Worm (Caenorhabditis elegans): ENCODE results near the gene era-1.

The era-1 gene

DNA sequence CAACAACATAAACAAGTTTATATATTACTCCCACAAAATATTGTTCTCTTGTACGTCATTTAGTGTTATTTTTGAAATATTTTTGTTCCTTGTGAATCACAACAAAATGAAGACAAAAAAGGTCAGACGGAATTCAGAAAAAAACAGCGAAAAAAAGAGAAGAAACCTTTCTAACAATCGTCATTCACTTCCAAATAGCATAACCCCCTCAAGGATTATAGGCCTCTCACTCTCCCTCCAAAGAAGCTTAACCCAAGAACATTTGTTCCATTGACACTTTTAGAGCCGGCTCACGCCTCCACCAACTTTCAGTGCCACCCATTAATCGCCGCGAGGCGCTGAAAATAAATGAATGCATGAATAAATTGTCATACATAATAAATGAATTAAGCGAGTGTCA is 43.3 kb upstream of the era-1 start:
- TF ChIP-seq lin-39 (tag; optimal IDR thresholded peaks at IDR 0.05), result peak; percentile 24
- TF ChIP-seq nhr-76 (tag; optimal IDR thresholded peaks at IDR 0.05), result no peak
- no peak for TF ChIP-seq sea-2 (GFP tag; optimal IDR thresholded peaks at IDR 0.05)

ce11 chrV:6661658-6662057 is 41.2 kb upstream of the era-1 start:
- TF ChIP-seq nhr-76 (tag; optimal IDR thresholded peaks at IDR 0.05), result no peak
- TF ChIP-seq nhr-23 (tag; optimal IDR thresholded peaks at IDR 0.05), result no peak

ce11 chrV:6662505-6662904 is 40.4 kb upstream of the era-1 start:
- TF ChIP-seq tbx-2 (tag; optimal IDR thresholded peaks at IDR 0.05) (no peak), nhr-28 (tag; optimal IDR thresholded peaks at IDR 0.05) (no peak), ceh-28 (tag; optimal IDR thresholded peaks at IDR 0.05) (no peak)

ce11 chrV:6665751-6666150 is 37.1 kb upstream of the era-1 start, which contains the start of gene pmp-5:
pmp-5 (minus strand) TSS chrV:6665813.
- TF ChIP-seq lsy-12 (tag; optimal IDR thresholded peaks at IDR 0.05), result no peak
- TF ChIP-seq hmg-11 (tag; optimal IDR thresholded peaks at IDR 0.05), result no peak
- TF ChIP-seq elt-3 (tag; optimal IDR thresholded peaks at IDR 0.05), result no peak
- no peak for TF ChIP-seq ama-1 (optimal IDR thresholded peaks at IDR 0.05)
- no peak for TF ChIP-seq lin-15B (tag; optimal IDR thresholded peaks at IDR 0.05)
- TF ChIP-seq egl-5 (tag; optimal IDR thresholded peaks at IDR 0.05), result no peak
- peak; percentile 83 for TF ChIP-seq pqm-1 (tag; optimal IDR thresholded peaks at IDR 0.05)
- no peak for TF ChIP-seq ceh-82 (tag; optimal IDR thresholded peaks at IDR 0.05)
- TF ChIP-seq nhr-12 (tag; optimal IDR thresholded peaks at IDR 0.05), result no peak
- TF ChIP-seq nhr-23 (tag; optimal IDR thresholded peaks at IDR 0.05), result no peak
- TF ChIP-seq elt-2 (tag; optimal IDR thresholded peaks at IDR 0.05), result peak; percentile 89
- TF ChIP-seq mml-1 (tag; optimal IDR thresholded peaks at IDR 0.05), result no peak
- no peak for TF ChIP-seq fkh-10 (GFP tag; optimal IDR thresholded peaks at IDR 0.05)
- no peak for TF ChIP-seq nhr-77 (tag; optimal IDR thresholded peaks at IDR 0.05)
- peak; percentile 14 for TF ChIP-seq jun-1 (tag; optimal IDR thresholded peaks at IDR 0.05)
- no peak for TF ChIP-seq aly-2 (tag; optimal IDR thresholded peaks at IDR 0.05)
- no peak for TF ChIP-seq nhr-67 (tag; optimal IDR thresholded peaks at IDR 0.05)

DNA sequence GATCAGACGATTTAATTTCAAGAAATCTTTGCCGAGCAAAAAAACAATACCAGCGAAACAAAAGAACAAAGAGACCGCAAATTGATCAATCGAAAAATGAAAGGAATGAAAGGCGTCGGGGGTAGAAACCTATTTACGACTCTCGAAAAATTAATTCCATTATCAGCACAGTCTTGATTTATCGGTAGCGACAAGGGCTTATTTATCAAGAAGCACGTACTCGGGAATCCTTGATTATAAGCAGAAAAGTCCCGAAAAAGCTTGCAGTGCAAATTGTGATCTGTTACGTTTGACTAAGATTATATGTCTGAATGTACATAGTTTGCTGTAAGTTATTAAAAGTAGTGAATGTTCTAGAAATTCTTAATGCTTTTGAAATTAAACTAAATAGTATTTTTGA is 36.3 kb upstream of the era-1 start:
- no peak for TF ChIP-seq nhr-28 (tag; optimal IDR thresholded peaks at IDR 0.05)
- peak; percentile 58 for TF ChIP-seq elt-2 (tag; optimal IDR thresholded peaks at IDR 0.05)
- peak; percentile 76 for TF ChIP-seq pqm-1 (tag; optimal IDR thresholded peaks at IDR 0.05)
- no peak for TF ChIP-seq unc-62 (GFP tag; optimal IDR thresholded peaks at IDR 0.05)

DNA sequence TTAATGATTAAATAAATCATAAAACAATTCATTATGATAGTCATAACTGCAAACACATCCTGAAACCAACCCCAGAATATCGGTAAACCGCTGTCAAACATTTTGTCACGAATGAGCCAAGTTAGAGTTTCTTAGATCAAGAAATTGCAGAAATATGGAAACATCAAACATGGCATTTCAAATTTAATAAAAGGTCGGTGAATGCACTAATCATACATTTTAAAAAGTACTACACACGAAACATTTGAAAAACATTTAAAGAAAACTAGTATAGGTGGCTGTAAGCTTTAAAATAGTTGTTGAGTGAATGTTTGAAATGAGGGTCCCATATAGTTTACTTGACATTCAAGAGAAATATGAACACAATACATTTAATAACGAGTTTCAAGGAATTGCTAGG is 34.1 kb upstream of the era-1 start, which contains the start of gene str-180:
Gene str-180, minus strand, starts transcription at position 101 of the 400 bp plus-strand sequence.
- TF ChIP-seq nhr-28 (tag; optimal IDR thresholded peaks at IDR 0.05) (no peak), ZK546.5 (tag; optimal IDR thresholded peaks at IDR 0.05) (no peak), mml-1 (tag; optimal IDR thresholded peaks at IDR 0.05) (no peak), aly-2 (tag; optimal IDR thresholded peaks at IDR 0.05) (no peak), pqm-1 (tag; optimal IDR thresholded peaks at IDR 0.05) (no peak), ceh-16 (tag; optimal IDR thresholded peaks at IDR 0.05) (no peak)

DNA sequence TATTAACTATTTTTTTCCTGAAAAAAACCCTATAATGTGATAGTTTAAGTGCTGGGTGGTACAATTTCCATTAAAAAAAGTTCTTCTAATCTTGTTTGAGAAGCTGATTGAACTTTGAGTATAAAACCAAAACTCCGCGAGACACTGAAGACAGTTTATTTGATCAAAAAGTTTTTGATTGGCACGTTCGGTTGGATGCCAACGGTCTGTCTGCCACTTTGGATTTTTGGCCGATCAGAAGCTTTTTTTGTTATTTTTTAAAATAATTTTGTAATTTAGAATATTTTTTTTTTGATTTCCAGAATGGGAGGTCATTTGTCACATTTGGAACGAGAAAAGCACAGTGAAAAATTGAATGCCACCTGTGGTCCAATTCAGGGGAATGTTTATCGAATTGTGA is 33.3 kb upstream of the era-1 start, which contains the start of gene cest-28:
Gene cest-28, plus strand, starts transcription at position 301 of the 400 bp plus-strand sequence.
- TF ChIP-seq elt-3 (tag; optimal IDR thresholded peaks at IDR 0.05) (no peak), eor-1 (tag; optimal IDR thresholded peaks at IDR 0.05) (no peak), nhr-11 (tag; optimal IDR thresholded peaks at IDR 0.05) (no peak), pha-4 (tag; optimal IDR thresholded peaks at IDR 0.05) (no peak), egl-5 (tag; optimal IDR thresholded peaks at IDR 0.05) (no peak), egl-27 (tag; optimal IDR thresholded peaks at IDR 0.05) (no peak)

Measured in whole organism, L3 larva.